Fruit fly (Drosophila melanogaster) S2 (cell line): Measurements from ENCODE around the gene Lcp65Ag3.

ENCODE experiments used
- CG8478 ChIP-seq: fragments of >200 bp; optimal IDR thresholded peaks from 2 replicates; lab custom pipeline; 2018
- CTCF ChIP-seq, 2 experiments: fragments of >200 bp; optimal IDR thresholded peaks; 2 replicates each; lab custom pipeline; 2018

- TF ChIP-seq CTCF (optimal IDR thresholded peaks at IDR 0.05; lab: Kevin White, UChicago) (no peak), CG8478 (lab: Kevin White, UChicago) (no peak)
Measured at dm6 chr3L:6152531-6152930, 21.7 kb upstream of the Lcp65Ag3 start, which contains the start of gene Acp65Aa.
